Worm (Caenorhabditis elegans) whole organism, L4 larva: ENCODE measurements around the gene dpy-9.

Experiments used
- ama-1 ChIP-seq: fragments of 150-350 bp; optimal IDR thresholded peaks from 2 replicates; lab custom pipeline; 2014; ENCODE audit warnings: inconsistent platforms, mixed read lengths
- fkh-10 ChIP-seq: fragments of 150-350 bp; optimal IDR thresholded peaks from 2 replicates; lab custom pipeline; 2014; ENCODE audit warnings: missing biosample characterization, missing genetic modification reagents, missing genetic modification characterization
- gei-8 ChIP-seq: fragments of 200-800 bp; sonication (Bioruptor generic); optimal IDR thresholded peaks from 2 replicates; lab custom pipeline; 2018; ENCODE audit warnings: mild to moderate bottlenecking, missing genetic modification characterization, missing compliant biosample characterization
- hlh-11 ChIP-seq: fragments of 200-800 bp; sonication (Bioruptor generic); optimal IDR thresholded peaks from 2 replicates; lab custom pipeline; 2018; ENCODE audit warnings: mild to moderate bottlenecking, missing genetic modification characterization, missing compliant biosample characterization
- lin-13 ChIP-seq: fragments of 150-350 bp; optimal IDR thresholded peaks from 2 replicates; lab custom pipeline; 2014; ENCODE audit warnings: missing biosample characterization, missing genetic modification reagents, missing genetic modification characterization
- nhr-11 ChIP-seq: fragments of 150-350 bp; optimal IDR thresholded peaks from 2 replicates; lab custom pipeline; 2014; ENCODE audit warnings: missing biosample characterization, missing genetic modification characterization
- nhr-28 ChIP-seq: fragments of 150-350 bp; optimal IDR thresholded peaks from 2 replicates; lab custom pipeline; 2014; ENCODE audit warnings: missing biosample characterization, missing genetic modification characterization
- pqm-1 ChIP-seq: sonication (generic microtip); optimal IDR thresholded peaks from 2 replicates; lab custom pipeline; 2017; ENCODE audit warnings: missing biosample characterization, missing genetic modification characterization
- snpc-1.2 ChIP-seq: fragments of 200-800 bp; sonication (Bioruptor generic); IDR thresholded peaks from 2 replicates; pipeline ENCODE4 v1.3.6; 2022; ENCODE audit warnings: missing genetic modification reagents, missing genetic modification characterization, missing compliant biosample characterization
- unc-39 ChIP-seq: sonication (generic microtip); optimal IDR thresholded peaks from 2 replicates; lab custom pipeline; 2017; ENCODE audit warnings: missing biosample characterization, missing genetic modification characterization
- unc-62 ChIP-seq, 3 experiments: fragments of 150-350 bp in 1 of 3; sonication (generic microtip); optimal IDR thresholded peaks in 2 of 3; peaks in 1 of 3; 1 replicate in 1 of 3; 2 replicates in 2 of 3; lab custom pipeline; 2014 to 2017; ENCODE audit warnings: missing biosample characterization in 3 of 3, missing genetic modification characterization in 3 of 3, missing genetic modification reagents in 3 of 3, missing genotype in 1 of 3
- ztf-11 ChIP-seq: fragments of 150-350 bp; optimal IDR thresholded peaks from 2 replicates; lab custom pipeline; 2014; ENCODE audit warnings: missing biosample characterization, missing genetic modification characterization

- TF ChIP-seq gei-8 (GFP tag; lab: Kevin White, UChicago): no peak
- no peak for TF ChIP-seq unc-39 (tag; lab: Kevin White, UChicago)
- no peak for TF ChIP-seq fkh-10 (GFP tag; lab: Kevin White, UChicago)
- TF ChIP-seq ama-1: no peak
- no peak for TF ChIP-seq lin-13 (GFP tag; lab: Kevin White, UChicago)
- no peak for TF ChIP-seq nhr-28
- TF ChIP-seq hlh-11 (tag; lab: Kevin White, UChicago): no peak
- TF ChIP-seq snpc-1.2 (GFP tag; lab: Robert Waterston, UW): no peak
- TF ChIP-seq nhr-11 (tag; lab: Kevin White, UChicago): no peak
- TF ChIP-seq ztf-11: no peak
- TF ChIP-seq unc-62 (GFP tag; optimal IDR thresholded peaks at IDR 0.05 in 1 of 2; lab: Kevin White, UChicago): no peak
- no peak for TF ChIP-seq unc-62 (tag; optimal IDR thresholded peaks at IDR 0.05; lab: Kevin White, UChicago)
- no peak for TF ChIP-seq pqm-1
Observed at ce11 chrIV:259142-259541, at the start of gene dpy-9.
